Fruit fly (Drosophila melanogaster) whole organism, embryonic: Measurements from ENCODE around the gene CycC.

ENCODE experiments used
- BEAF-32 ChIP-seq: fragments of 200-800 bp; sonication (Bioruptor generic); optimal IDR thresholded peaks from 3 replicates; lab custom pipeline; 2017; ENCODE audit warnings: missing biosample characterization, missing genetic modification characterization, mild to moderate bottlenecking, moderate library complexity, missing genetic modification reagents
- CG12659 ChIP-seq: fragments of 200-800 bp; sonication (Bioruptor generic); optimal IDR thresholded peaks from 3 replicates; lab custom pipeline; 2017; ENCODE audit warnings: mild to moderate bottlenecking, missing biosample characterization, missing genetic modification reagents, missing genetic modification characterization
- CG18599 ChIP-seq: fragments of 200-800 bp; sonication (Bioruptor generic); optimal IDR thresholded peaks from 3 replicates; lab custom pipeline; 2017; ENCODE audit warnings: missing biosample characterization, missing genetic modification characterization, mild to moderate bottlenecking, moderate library complexity, missing genetic modification reagents
- CG2116 ChIP-seq: fragments of 200-800 bp; sonication (Bioruptor generic); optimal IDR thresholded peaks from 3 replicates; lab custom pipeline; 2018; ENCODE audit warnings: missing biosample characterization, mild to moderate bottlenecking, missing genetic modification characterization
- CHES-1-like ChIP-seq: fragments of 200-800 bp; sonication (Bioruptor generic); optimal IDR thresholded peaks from 2 replicates; lab custom pipeline; 2016; ENCODE audit warnings: missing biosample characterization, missing genetic modification characterization
- Camta ChIP-seq: fragments of 200-800 bp; sonication (Bioruptor generic); optimal IDR thresholded peaks from 2 replicates; lab custom pipeline; 2016; ENCODE audit warnings: missing biosample characterization, missing genetic modification characterization
- Myb ChIP-seq: fragments of 200-800 bp; sonication (Bioruptor generic); optimal IDR thresholded peaks from 2 replicates; lab custom pipeline; 2016; ENCODE audit warnings: missing biosample characterization, missing genetic modification characterization
- Ssrp ChIP-seq: fragments of 200-800 bp; sonication (Bioruptor generic); optimal IDR thresholded peaks from 2 replicates; lab custom pipeline; 2018; ENCODE audit warnings: missing biosample characterization, mild to moderate bottlenecking, missing genetic modification characterization, moderate library complexity
- pfk ChIP-seq: fragments of 200-800 bp; sonication (Bioruptor generic); optimal IDR thresholded peaks from 2 replicates; lab custom pipeline; 2018; ENCODE audit warnings: missing biosample characterization, mild to moderate bottlenecking, missing genetic modification characterization, moderate library complexity
- pnt ChIP-seq: fragments of 200-800 bp; sonication (Bioruptor generic); optimal IDR thresholded peaks from 3 replicates; lab custom pipeline; 2016; ENCODE audit warnings: missing biosample characterization, missing genetic modification characterization

- TF ChIP-seq CG12659 (no peak), Ssrp (tag; lab: Kevin White, UChicago) (no peak), CG18599 (GFP tag; lab: Kevin White, UChicago) (no peak), Camta (GFP tag; lab: Kevin White, UChicago) (no peak), CHES-1-like (no peak), pfk (no peak), pnt (no peak), BEAF-32 (GFP tag; lab: Kevin White, UChicago) (no peak), Myb (no peak), CG2116 (GFP tag; lab: Kevin White, UChicago) (no peak)
Observed at dm6 chr3R:14852610-14853009, 37.4 kb downstream of the CycC start.
